Worm (Caenorhabditis elegans): ENCODE measurements around the gene F36F12.3.

DNA sequence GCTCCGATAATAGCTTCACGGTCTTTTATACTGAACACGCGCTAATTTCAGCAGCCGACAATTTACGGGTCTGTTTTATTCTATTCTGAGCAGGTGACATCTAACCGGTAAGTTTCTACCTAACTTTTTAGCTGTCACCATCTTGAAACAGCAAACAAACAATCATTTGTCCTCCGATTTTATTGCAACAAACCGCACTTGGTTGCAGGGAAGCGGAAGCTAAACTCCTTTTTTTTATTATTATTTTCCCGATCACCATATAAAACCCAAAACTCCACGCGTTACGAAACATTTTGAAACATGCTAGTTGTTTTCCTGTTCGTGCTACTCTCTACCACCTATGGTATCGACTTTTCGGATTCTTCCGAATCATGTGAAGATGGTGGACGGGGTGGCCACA is 12.1 kb downstream of the F36F12.3 start, which contains the start of gene clec-208:
- TF ChIP-seq him-1 (tag; optimal IDR thresholded peaks at IDR 0.05) (no peak), dao-5 (tag; optimal IDR thresholded peaks at IDR 0.05) (no peak)

Measured in whole organism, L4/young adult.